Fruit fly (Drosophila melanogaster) whole organism, embryonic: Measurements from ENCODE around the gene CG5376.

Experiments used
- Bdp1 ChIP-seq: fragments of 200-800 bp; sonication (Bioruptor generic); optimal IDR thresholded peaks from 3 replicates; lab custom pipeline; 2016; ENCODE audit warnings: missing biosample characterization, missing genetic modification characterization
- Bgb ChIP-seq: fragments of 200-800 bp; sonication (Bioruptor generic); IDR thresholded peaks from 2 replicates; pipeline ENCODE4 v1.3.6; 2022; ENCODE audit warnings: missing biosample characterization, missing genetic modification characterization; ENCODE audit not compliant: partially characterized antibody
- CG10979 ChIP-seq: fragments of 200-800 bp; sonication (Bioruptor generic); optimal IDR thresholded peaks from 2 replicates; lab custom pipeline; 2018; ENCODE audit warnings: missing biosample characterization, mild to moderate bottlenecking, missing genetic modification characterization, moderate library complexity
- CG11696 ChIP-seq: fragments of 200-800 bp; sonication (Bioruptor generic); IDR thresholded peaks from 2 replicates; pipeline ENCODE4 v1.3.6; 2022; ENCODE audit warnings: missing biosample characterization, missing genetic modification characterization
- CG12236 ChIP-seq: fragments of 200-800 bp; sonication (Bioruptor generic); optimal IDR thresholded peaks from 2 replicates; lab custom pipeline; 2016; ENCODE audit warnings: missing biosample characterization, missing genetic modification characterization
- CG12769 ChIP-seq: fragments of 200-800 bp; sonication (Bioruptor generic); optimal IDR thresholded peaks from 2 replicates; lab custom pipeline; 2019; ENCODE audit warnings: missing biosample characterization, mild to moderate bottlenecking, missing genetic modification characterization, moderate library complexity
- CG14667 ChIP-seq: fragments of 200-800 bp; sonication (Bioruptor generic); IDR thresholded peaks from 2 replicates; pipeline ENCODE4 v1.3.6; 2022; ENCODE audit warnings: missing biosample characterization, missing genetic modification characterization
- CG1602 ChIP-seq: fragments of 200-800 bp; sonication (Bioruptor generic); optimal IDR thresholded peaks from 3 replicates; lab custom pipeline; 2016; ENCODE audit warnings: missing biosample characterization, missing genetic modification characterization
- CG32767 ChIP-seq: fragments of 200-800 bp; sonication (Bioruptor generic); IDR thresholded peaks from 2 replicates; pipeline ENCODE4 v1.3.6; 2022; ENCODE audit warnings: missing biosample characterization, missing genetic modification characterization
- CG3726 ChIP-seq: fragments of 200-800 bp; sonication (Bioruptor generic); IDR thresholded peaks from 3 replicates; pipeline ENCODE4, ENCODE4 v1.3.6; 2022; ENCODE audit warnings: missing biosample characterization, missing genetic modification characterization
- CG6791 ChIP-seq: fragments of 200-800 bp; sonication (Bioruptor generic); IDR thresholded peaks from 3 replicates; pipeline ENCODE4 v1.3.6; 2022; ENCODE audit warnings: missing biosample characterization, missing genetic modification characterization; ENCODE audit not compliant: partially characterized antibody
- CG6854 ChIP-seq: fragments of 200-800 bp; sonication (Bioruptor generic); optimal IDR thresholded peaks from 3 replicates; lab custom pipeline; 2017; ENCODE audit warnings: missing biosample characterization, mild to moderate bottlenecking, missing genetic modification characterization
- CG7963 ChIP-seq: fragments of 200-800 bp; sonication (Bioruptor generic); IDR thresholded peaks from 3 replicates; pipeline ENCODE4 v1.3.6; 2022; ENCODE audit warnings: missing biosample characterization, missing genetic modification characterization; ENCODE audit not compliant: partially characterized antibody
- CrebB ChIP-seq: fragments of 200-800 bp; sonication (Bioruptor generic); optimal IDR thresholded peaks from 3 replicates; lab custom pipeline; 2018; ENCODE audit warnings: missing biosample characterization, mild to moderate bottlenecking, missing genetic modification characterization
- Dip3 ChIP-seq: fragments of 200-800 bp; sonication (Bioruptor generic); optimal IDR thresholded peaks from 3 replicates; lab custom pipeline; 2016; ENCODE audit warnings: missing biosample characterization, missing genetic modification characterization
- Doc3 ChIP-seq: fragments of 200-800 bp; sonication (Bioruptor generic); IDR thresholded peaks from 3 replicates; pipeline ENCODE4 v1.3.6; 2022; ENCODE audit warnings: missing biosample characterization, missing genetic modification characterization; ENCODE audit not compliant: partially characterized antibody
- Dref ChIP-seq: fragments of 200-800 bp; sonication (Bioruptor generic); IDR thresholded peaks from 2 replicates; pipeline ENCODE4 v1.3.6; 2022; ENCODE audit warnings: missing biosample characterization, missing genetic modification characterization
- Drgx ChIP-seq: fragments of 200-800 bp; sonication (Bioruptor generic); IDR thresholded peaks from 2 replicates; pipeline ENCODE4 v1.3.6; 2022; ENCODE audit warnings: missing biosample characterization, missing genetic modification characterization
- HLH4C ChIP-seq: fragments of 200-800 bp; sonication (Bioruptor generic); IDR thresholded peaks from 3 replicates; pipeline ENCODE4 v1.3.6; 2022; ENCODE audit warnings: missing biosample characterization, missing genetic modification characterization; ENCODE audit not compliant: partially characterized antibody
- Hey ChIP-seq: fragments of 200-800 bp; sonication (Bioruptor generic); optimal IDR thresholded peaks from 3 replicates; lab custom pipeline; 2018; ENCODE audit warnings: missing biosample characterization, mild to moderate bottlenecking, missing genetic modification characterization
- Hr78 ChIP-seq, 2 experiments: fragments of 200-800 bp in 1 of 2; fragments of >200 bp in 1 of 2; sonication (Bioruptor generic) in 1 of 2; optimal IDR thresholded peaks; 2 replicates each; lab custom pipeline; 2017 to 2019; ENCODE audit warnings: missing biosample characterization in 2 of 2, missing genetic modification characterization in 2 of 2, mild to moderate bottlenecking in 1 of 2, moderate library complexity in 1 of 2
- Mad ChIP-seq: fragments of 200-800 bp; sonication (Bioruptor generic); optimal IDR thresholded peaks from 2 replicates; lab custom pipeline; 2016; ENCODE audit warnings: missing biosample characterization, missing genetic modification characterization
- Nf-YA ChIP-seq: fragments of 200-800 bp; sonication (Bioruptor generic); IDR thresholded peaks from 2 replicates; pipeline ENCODE4 v1.3.6; 2022; ENCODE audit warnings: missing biosample characterization, missing genetic modification characterization
- Nf-YC ChIP-seq: fragments of 200-800 bp; optimal IDR thresholded peaks from 3 replicates; lab custom pipeline; 2019; ENCODE audit warnings: missing biosample characterization, mild to moderate bottlenecking, missing genetic modification characterization, moderate library complexity
- Scr ChIP-seq: fragments of 200-800 bp; sonication (Bioruptor generic); IDR thresholded peaks from 2 replicates; pipeline ENCODE4 v1.3.6; 2022; ENCODE audit warnings: missing biosample characterization, missing genetic modification characterization; ENCODE audit not compliant: partially characterized antibody
- Sry-δ ChIP-seq: fragments of 200-800 bp; sonication (Bioruptor generic); optimal IDR thresholded peaks from 2 replicates; lab custom pipeline; 2016; ENCODE audit warnings: missing biosample characterization, missing genetic modification characterization
- ara ChIP-seq: fragments of 200-800 bp; sonication (Bioruptor generic); IDR thresholded peaks from 2 replicates; pipeline ENCODE4 v1.3.6; 2022; ENCODE audit warnings: missing biosample characterization, missing genetic modification characterization
- bbx ChIP-seq: fragments of 200-800 bp; sonication (Bioruptor generic); IDR thresholded peaks from 2 replicates; pipeline ENCODE4 v1.3.6; 2022; ENCODE audit warnings: missing biosample characterization, missing genetic modification characterization; ENCODE audit not compliant: partially characterized antibody
- bowl ChIP-seq: fragments of 200-800 bp; sonication (Bioruptor generic); IDR thresholded peaks from 2 replicates; pipeline ENCODE4 v1.3.6; 2022; ENCODE audit warnings: missing biosample characterization, missing genetic modification characterization
- bsh ChIP-seq, 2 experiments: fragments of 200-800 bp; sonication (Bioruptor generic); optimal IDR thresholded peaks; 2 replicates each; lab custom pipeline; 2017 to 2018; ENCODE audit warnings: mild to moderate bottlenecking in 2 of 2, missing biosample characterization in 2 of 2, missing genetic modification characterization in 2 of 2, moderate library complexity in 1 of 2
- cg ChIP-seq: fragments of 200-800 bp; sonication (Bioruptor generic); optimal IDR thresholded peaks from 3 replicates; lab custom pipeline; 2019; ENCODE audit warnings: missing biosample characterization, mild to moderate bottlenecking, missing genetic modification characterization, moderate library complexity
- cwo ChIP-seq: fragments of 200-800 bp; sonication (Bioruptor generic); optimal IDR thresholded peaks from 3 replicates; lab custom pipeline; 2017; ENCODE audit warnings: missing biosample characterization, missing genetic modification characterization, mild to moderate bottlenecking, moderate library complexity, missing genetic modification reagents
- danr ChIP-seq: fragments of 200-800 bp; sonication (Bioruptor generic); IDR thresholded peaks from 2 replicates; pipeline ENCODE4 v1.3.6; 2022; ENCODE audit warnings: missing biosample characterization, missing genetic modification characterization
- disco-r ChIP-seq: fragments of 200-800 bp; sonication (Bioruptor generic); optimal IDR thresholded peaks from 2 replicates; lab custom pipeline; 2016; ENCODE audit warnings: missing biosample characterization, missing genetic modification characterization
- fd64A ChIP-seq: fragments of 200-800 bp; sonication (Bioruptor generic); optimal IDR thresholded peaks from 3 replicates; lab custom pipeline; 2018; ENCODE audit warnings: missing biosample characterization, mild to moderate bottlenecking, missing genetic modification characterization
- fd96Cb ChIP-seq: fragments of 200-800 bp; sonication (Bioruptor generic); optimal IDR thresholded peaks from 2 replicates; lab custom pipeline; 2018; ENCODE audit warnings: missing biosample characterization, mild to moderate bottlenecking, missing genetic modification characterization, moderate library complexity
- gsb-n ChIP-seq: fragments of 200-800 bp; sonication (Bioruptor generic); optimal IDR thresholded peaks from 3 replicates; lab custom pipeline; 2018; ENCODE audit warnings: missing biosample characterization, mild to moderate bottlenecking, missing genetic modification characterization
- her ChIP-seq: fragments of 200-800 bp; sonication (Bioruptor generic); optimal IDR thresholded peaks from 2 replicates; lab custom pipeline; 2016; ENCODE audit warnings: missing biosample characterization, missing genetic modification characterization
- lov ChIP-seq, 2 experiments: fragments of 200-800 bp in 1 of 2; fragments of >200 bp in 1 of 2; sonication (Bioruptor generic) in 1 of 2; IDR thresholded peaks in 1 of 2; optimal IDR thresholded peaks in 1 of 2; 2 replicates in 1 of 2; 3 replicates in 1 of 2; pipeline versions ENCODE4 v1.3.6 to Lab custom; 2017 to 2022; ENCODE audit warnings: missing biosample characterization in 1 of 2, missing genetic modification characterization in 1 of 2
- nerfin-2 ChIP-seq: fragments of 200-800 bp; sonication (Bioruptor generic); IDR thresholded peaks from 2 replicates; pipeline ENCODE4 v1.3.6; 2022; ENCODE audit warnings: missing biosample characterization, missing genetic modification characterization; ENCODE audit not compliant: partially characterized antibody
- nmo ChIP-seq: fragments of 200-800 bp; sonication (Bioruptor generic); optimal IDR thresholded peaks from 2 replicates; lab custom pipeline; 2018; ENCODE audit warnings: missing biosample characterization, mild to moderate bottlenecking, missing genetic modification characterization, moderate library complexity
- shn ChIP-seq: fragments of 200-800 bp; sonication (Bioruptor generic); optimal IDR thresholded peaks from 3 replicates; lab custom pipeline; 2016; ENCODE audit warnings: missing biosample characterization, missing genetic modification characterization
- tin ChIP-seq: fragments of 200-800 bp; sonication (Bioruptor generic); optimal IDR thresholded peaks from 3 replicates; lab custom pipeline; 2016; ENCODE audit warnings: missing biosample characterization, missing genetic modification characterization
- unc-4 ChIP-seq: fragments of 200-800 bp; sonication (Bioruptor generic); IDR thresholded peaks from 2 replicates; pipeline ENCODE4 v1.3.6; 2022; ENCODE audit warnings: missing biosample characterization, missing genetic modification characterization; ENCODE audit not compliant: partially characterized antibody
- unpg ChIP-seq: fragments of 200-800 bp; sonication (Bioruptor generic); optimal IDR thresholded peaks from 3 replicates; lab custom pipeline; 2018; ENCODE audit warnings: missing biosample characterization, mild to moderate bottlenecking, missing genetic modification characterization, moderate library complexity
- wdn ChIP-seq: fragments of 200-800 bp; sonication (Bioruptor generic); IDR thresholded peaks from 2 replicates; pipeline ENCODE4 v1.3.6; 2022; ENCODE audit warnings: missing biosample characterization, missing genetic modification characterization
- zf30C ChIP-seq: fragments of 200-800 bp; sonication (Bioruptor generic); optimal IDR thresholded peaks from 3 replicates; lab custom pipeline; 2018; ENCODE audit warnings: missing biosample characterization, mild to moderate bottlenecking, missing genetic modification characterization

CG5376 gene

dm6 chr3R:22536504-22537423 is 48.0 kb upstream of the CG5376 start (continued):
- peak; percentile 20 for TF ChIP-seq fd96Cb
- TF ChIP-seq CG6854 (GFP tag; lab: Kevin White, UChicago), result no peak
- no peak for TF ChIP-seq Dip3 (GFP tag; lab: Kevin White, UChicago)
- TF ChIP-seq CG10979 (tag; lab: Kevin White, UChicago), result peak; percentile 44
- no peak for TF ChIP-seq bbx (GFP tag; lab: Robert Waterston, UW)
- TF ChIP-seq Nf-YC (tag; lab: Kevin White, UChicago), result no peak
- TF ChIP-seq CG6791 (GFP tag; lab: Robert Waterston, UW), result no peak
- TF ChIP-seq ara (GFP tag; lab: Robert Waterston, UW), result no peak
- 0 out of 2 replicates have a peak, but pooled peaks have one; percentile 13 for TF ChIP-seq Drgx (GFP tag; lab: Robert Waterston, UW)
- TF ChIP-seq nmo (GFP tag; lab: Kevin White, UChicago), result peak; percentile 36
- no peak for TF ChIP-seq shn
- TF ChIP-seq Bdp1 (GFP tag; lab: Kevin White, UChicago), result no peak
- TF ChIP-seq CG7963 (GFP tag; lab: Robert Waterston, UW), result no peak
- TF ChIP-seq disco-r, result no peak
- no peak for TF ChIP-seq Hey
- no peak for TF ChIP-seq Hr78 (GFP tag; optimal IDR thresholded peaks at IDR 0.05; lab: Kevin White, UChicago)
- no peak for TF ChIP-seq Bgb (GFP tag; lab: Robert Waterston, UW)
- no peak for TF ChIP-seq Doc3 (GFP tag; lab: Robert Waterston, UW)
- no peak for TF ChIP-seq Scr (GFP tag; lab: Robert Waterston, UW)
- TF ChIP-seq CG12236 (GFP tag; lab: Kevin White, UChicago), result no peak
- TF ChIP-seq fd64A (GFP tag; lab: Kevin White, UChicago), result no peak
- TF ChIP-seq unpg (GFP tag; lab: Kevin White, UChicago), result peak; percentile 72
- TF ChIP-seq CG32767 (GFP tag; lab: Robert Waterston, UW), result no peak; the same call in 1 of the 2 replicates
- TF ChIP-seq cwo (GFP tag; lab: Kevin White, UChicago), result no peak
- TF ChIP-seq zf30C, result no peak
- no peak for TF ChIP-seq nerfin-2 (GFP tag; lab: Robert Waterston, UW)
- TF ChIP-seq CG3726 (GFP tag; lab: Robert Waterston, UW), result 0 out of 3 replicates have a peak, but pooled peaks have one; percentile 31
- TF ChIP-seq wdn (GFP tag; lab: Robert Waterston, UW), result no peak
- no peak for TF ChIP-seq HLH4C (GFP tag; lab: Robert Waterston, UW)
- TF ChIP-seq CG14667 (GFP tag; lab: Robert Waterston, UW), result no peak
- TF ChIP-seq unc-4, result no peak
- TF ChIP-seq bsh (GFP tag; optimal IDR thresholded peaks at IDR 0.05; lab: Kevin White, UChicago), result peak in 1 of 2 experiments; percentile 39
- TF ChIP-seq Dref, result no peak
- peak; percentile 1 for TF ChIP-seq tin (GFP tag; lab: Kevin White, UChicago)
- 0 out of 2 replicates have a peak, but pooled peaks have one; percentile 12 for TF ChIP-seq danr (GFP tag; lab: Robert Waterston, UW)
- no peak for TF ChIP-seq CrebB
- TF ChIP-seq bowl, result no peak
- TF ChIP-seq gsb-n (tag; lab: Kevin White, UChicago), result no peak
- peak; percentile 16 for TF ChIP-seq cg (GFP tag; lab: Kevin White, UChicago)
- 0 out of 2 replicates have a peak, but pooled peaks have one; percentile 13 for TF ChIP-seq CG11696
- TF ChIP-seq CG1602, result no peak
- TF ChIP-seq her (GFP tag; lab: Kevin White, UChicago), result no peak
- TF ChIP-seq Nf-YA (GFP tag; lab: Robert Waterston, UW), result 0 out of 2 replicates have a peak, but pooled peaks have one; percentile 20
- no peak for TF ChIP-seq Mad (GFP tag; lab: Kevin White, UChicago)
- peak; percentile 57 for TF ChIP-seq CG12769 (tag; lab: Kevin White, UChicago)
- no peak for TF ChIP-seq lov (optimal IDR thresholded peaks at IDR 0.05; lab: Kevin White, UChicago)
- no peak for TF ChIP-seq lov (GFP tag; IDR thresholded peaks at IDR 0.05; lab: Robert Waterston, UW)
- TF ChIP-seq Sry-δ (GFP tag; lab: Kevin White, UChicago), result no peak
